Fruit fly (Drosophila melanogaster) whole organism, adult: ENCODE data around the gene CG14104.

Experiments
- CG11617 ChIP-seq: fragments of 200-800 bp; sonication (Bioruptor generic); optimal IDR thresholded peaks from 2 replicates; lab custom pipeline; 2017; ENCODE audit warnings: mild to moderate bottlenecking, missing biosample characterization, missing genetic modification reagents, missing genetic modification characterization
- CG12768 ChIP-seq: fragments of 200-800 bp; sonication (Bioruptor generic); optimal IDR thresholded peaks from 2 replicates; lab custom pipeline; 2017; ENCODE audit warnings: missing biosample characterization, missing genetic modification characterization, mild to moderate bottlenecking, moderate library complexity, missing genetic modification reagents
- CG14711 ChIP-seq: fragments of 200-800 bp; sonication (Bioruptor generic); optimal IDR thresholded peaks from 2 replicates; lab custom pipeline; 2018; ENCODE audit warnings: missing biosample characterization, mild to moderate bottlenecking, missing genetic modification characterization, moderate library complexity
- CG1620 ChIP-seq: fragments of 200-800 bp; sonication (Bioruptor generic); optimal IDR thresholded peaks from 2 replicates; lab custom pipeline; 2016; ENCODE audit warnings: missing biosample characterization, missing genetic modification characterization
- CG33017 ChIP-seq: fragments of 200-800 bp; sonication (Bioruptor generic); optimal IDR thresholded peaks from 2 replicates; lab custom pipeline; 2018; ENCODE audit warnings: missing biosample characterization, mild to moderate bottlenecking, missing genetic modification characterization, moderate library complexity
- CG5204 ChIP-seq: fragments of 200-800 bp; sonication (Bioruptor generic); optimal IDR thresholded peaks from 2 replicates; lab custom pipeline; 2016; ENCODE audit warnings: missing biosample characterization, missing genetic modification characterization
- CG7045 ChIP-seq: fragments of 200-800 bp; sonication (Bioruptor generic); optimal IDR thresholded peaks from 2 replicates; lab custom pipeline; 2017; ENCODE audit warnings: missing biosample characterization, mild to moderate bottlenecking, missing genetic modification characterization
- CG7101 ChIP-seq: fragments of 200-800 bp; sonication (Bioruptor generic); optimal IDR thresholded peaks from 2 replicates; lab custom pipeline; 2018; ENCODE audit warnings: missing biosample characterization, mild to moderate bottlenecking, missing genetic modification characterization, moderate library complexity
- Clk ChIP-seq: fragments of 200-800 bp; sonication (Bioruptor generic); optimal IDR thresholded peaks from 2 replicates; lab custom pipeline; 2017; ENCODE audit warnings: missing biosample characterization, missing genetic modification characterization
- Crg-1 ChIP-seq: fragments of 200-800 bp; sonication (Bioruptor generic); optimal IDR thresholded peaks from 2 replicates; lab custom pipeline; 2016; ENCODE audit warnings: missing biosample characterization, missing genetic modification characterization
- Hr96 ChIP-seq: fragments of 200-800 bp; sonication (Bioruptor generic); optimal IDR thresholded peaks from 2 replicates; lab custom pipeline; 2016; ENCODE audit warnings: missing biosample characterization, missing genetic modification characterization
- Mnt ChIP-seq: fragments of 200-800 bp; sonication (Bioruptor generic); optimal IDR thresholded peaks from 2 replicates; lab custom pipeline; 2016; ENCODE audit warnings: missing biosample characterization, mild to moderate bottlenecking, missing genetic modification characterization
- bab1 ChIP-seq: fragments of 200-800 bp; sonication (Bioruptor generic); optimal IDR thresholded peaks from 3 replicates; lab custom pipeline; 2019; ENCODE audit warnings: missing biosample characterization, mild to moderate bottlenecking, missing genetic modification characterization, moderate library complexity
- cic ChIP-seq: fragments of 200-800 bp; sonication (Bioruptor generic); optimal IDR thresholded peaks from 2 replicates; lab custom pipeline; 2017; ENCODE audit warnings: missing biosample characterization, mild to moderate bottlenecking, missing genetic modification characterization, moderate library complexity
- cnc ChIP-seq, 2 experiments: fragments of >200 bp; optimal IDR thresholded peaks; 2 replicates each; lab custom pipeline; 2017
- kay ChIP-seq: fragments of 200-800 bp; sonication (Bioruptor generic); peaks from one replicate; lab custom pipeline; 2016; ENCODE audit warnings: missing biosample characterization, missing genetic modification characterization, borderline replicate concordance
- ovo ChIP-seq: fragments of 200-800 bp; sonication (Bioruptor generic); optimal IDR thresholded peaks from 2 replicates; lab custom pipeline; 2016; ENCODE audit warnings: missing biosample characterization, missing genetic modification characterization
- pad ChIP-seq: fragments of 200-800 bp; sonication (Bioruptor generic); optimal IDR thresholded peaks from 3 replicates; lab custom pipeline; 2017; ENCODE audit warnings: missing biosample characterization, missing genetic modification characterization, mild to moderate bottlenecking, moderate library complexity, missing genetic modification reagents
- tj ChIP-seq: fragments of 200-800 bp; sonication (Bioruptor generic); optimal IDR thresholded peaks from 3 replicates; lab custom pipeline; 2017; ENCODE audit warnings: missing biosample characterization, mild to moderate bottlenecking, missing genetic modification characterization, moderate library complexity
- toe ChIP-seq: fragments of 200-800 bp; sonication (Bioruptor generic); optimal IDR thresholded peaks from 2 replicates; lab custom pipeline; 2016; ENCODE audit warnings: missing biosample characterization, missing genetic modification characterization

Gene CG14104

DNA sequence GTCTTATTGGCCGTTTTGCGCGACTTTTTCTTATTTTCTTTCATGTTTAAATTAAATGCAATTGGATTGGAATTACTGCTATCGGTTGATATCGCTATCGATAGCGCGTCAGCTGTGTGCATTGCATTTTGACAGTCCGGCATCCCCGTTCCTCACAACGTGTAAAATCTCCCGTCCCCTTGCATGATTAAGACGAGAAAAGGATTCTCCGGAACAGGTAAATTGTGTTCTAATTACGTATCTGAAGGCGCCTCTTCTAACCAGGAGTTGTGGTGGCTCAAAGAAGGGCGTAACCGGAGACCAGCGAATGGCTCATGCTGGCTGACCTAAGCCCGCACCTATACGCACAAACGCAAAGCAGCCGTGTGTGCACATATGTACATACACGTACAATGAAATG lies at the start of gene CG14104, which contains the start of gene Kap-alpha1:
Gene CG14104 (minus strand): TSS at position 97 of the 400 bp plus-strand sequence.
Gene Kap-alpha1 (plus strand): TSS at position 130 of the 400 bp plus-strand sequence.
- TF ChIP-seq CG7045: no peak
- no peak for TF ChIP-seq Hr96 (GFP tag; lab: Kevin White, UChicago)
- TF ChIP-seq kay (GFP tag; lab: Kevin White, UChicago): no peak
- TF ChIP-seq CG11617 (GFP tag; lab: Kevin White, UChicago): peak; percentile 7
- no peak for TF ChIP-seq ovo (GFP tag; lab: Kevin White, UChicago)
- TF ChIP-seq bab1 (GFP tag; lab: Kevin White, UChicago): peak; percentile 9
- TF ChIP-seq Clk: no peak
- peak; percentile 42 for TF ChIP-seq tj
- peak; percentile 76 for TF ChIP-seq Mnt (GFP tag; lab: Kevin White, UChicago)
- TF ChIP-seq Crg-1 (GFP tag; lab: Kevin White, UChicago): peak; percentile 26
- no peak for TF ChIP-seq toe (GFP tag; lab: Kevin White, UChicago)
- peak; percentile 8 for TF ChIP-seq cic (GFP tag; lab: Kevin White, UChicago)

DNA sequence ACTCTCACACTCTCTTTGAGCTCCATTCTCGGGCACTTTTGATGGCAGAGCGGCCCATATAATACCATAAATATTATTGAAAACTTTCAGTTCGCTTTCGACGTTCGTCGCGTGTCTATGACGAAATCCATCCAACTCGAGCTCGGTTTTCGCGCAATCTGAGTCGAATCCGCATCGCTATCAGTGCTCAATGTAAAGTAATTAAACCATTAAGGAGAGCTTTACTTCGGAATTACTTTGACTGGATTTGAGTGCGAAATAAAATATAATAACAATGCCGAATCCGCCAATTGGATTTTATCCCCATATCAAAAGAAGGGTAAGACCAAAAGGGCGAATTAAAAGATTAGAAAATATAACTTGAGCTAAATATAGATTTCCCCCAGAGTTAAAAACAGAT lies 41.1 kb upstream of the CG14104 start:
- TF ChIP-seq kay (GFP tag; lab: Kevin White, UChicago) (peak; percentile 76), CG14711 (tag; lab: Kevin White, UChicago) (no peak)

DNA sequence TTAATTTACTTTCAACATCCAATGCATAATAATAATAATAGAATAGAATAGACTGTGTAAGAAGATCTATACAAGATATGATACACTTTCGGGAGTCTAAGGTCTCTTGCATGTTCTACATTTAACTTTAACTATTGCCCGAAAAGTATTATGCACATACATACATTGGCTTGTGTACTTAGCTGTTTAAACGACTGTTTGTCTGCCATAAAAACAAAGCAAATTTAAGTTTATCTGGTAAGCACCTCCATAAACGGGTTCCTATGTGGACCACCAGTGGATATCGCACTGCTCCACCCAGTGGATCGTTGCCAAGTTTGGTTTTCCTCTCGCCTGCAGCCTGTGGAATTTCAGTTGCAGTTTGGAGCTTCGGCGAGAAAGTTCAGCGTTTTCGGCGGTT lies 40.0 kb upstream of the CG14104 start:
- TF ChIP-seq Hr96 (GFP tag; lab: Kevin White, UChicago): no peak
- TF ChIP-seq cic (GFP tag; lab: Kevin White, UChicago): no peak
- TF ChIP-seq CG33017: no peak
- TF ChIP-seq CG14711 (tag; lab: Kevin White, UChicago): no peak
- TF ChIP-seq cnc (optimal IDR thresholded peaks at IDR 0.05; lab: Kevin White, UChicago): no peak
- no peak for TF ChIP-seq pad
- TF ChIP-seq kay (GFP tag; lab: Kevin White, UChicago): no peak
- no peak for TF ChIP-seq CG7101
- TF ChIP-seq Clk: no peak
- TF ChIP-seq tj: no peak
- no peak for TF ChIP-seq Crg-1 (GFP tag; lab: Kevin White, UChicago)
- TF ChIP-seq CG12768 (GFP tag; lab: Kevin White, UChicago): no peak
- TF ChIP-seq CG1620 (GFP tag; lab: Kevin White, UChicago): no peak
- TF ChIP-seq ovo (GFP tag; lab: Kevin White, UChicago): no peak
- TF ChIP-seq CG11617 (GFP tag; lab: Kevin White, UChicago): no peak
- no peak for TF ChIP-seq Mnt (GFP tag; lab: Kevin White, UChicago)

DNA sequence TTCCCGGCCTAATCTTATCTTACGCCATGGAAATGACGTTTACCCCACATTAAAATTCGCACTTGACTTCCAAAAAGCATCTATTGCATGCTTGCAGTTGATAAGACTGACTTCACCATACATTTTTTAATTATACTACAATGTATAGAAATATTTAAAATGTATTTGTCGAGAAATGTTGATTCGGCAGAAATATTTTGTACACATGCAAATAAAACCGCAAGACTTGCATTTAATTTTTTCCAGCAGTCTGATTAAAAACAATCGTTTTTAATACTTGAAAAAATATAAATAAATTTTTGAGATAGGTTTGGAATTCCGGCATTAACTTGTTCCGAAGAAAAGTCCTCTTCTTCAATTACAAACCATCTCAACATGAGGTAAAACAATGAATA lies 38.9 kb upstream of the CG14104 start:
- TF ChIP-seq CG7045 (no peak), Clk (no peak), tj (peak; percentile 94), CG33017 (no peak), CG11617 (GFP tag; lab: Kevin White, UChicago) (no peak), Hr96 (GFP tag; lab: Kevin White, UChicago) (no peak), Crg-1 (GFP tag; lab: Kevin White, UChicago) (no peak), CG1620 (GFP tag; lab: Kevin White, UChicago) (no peak)

DNA sequence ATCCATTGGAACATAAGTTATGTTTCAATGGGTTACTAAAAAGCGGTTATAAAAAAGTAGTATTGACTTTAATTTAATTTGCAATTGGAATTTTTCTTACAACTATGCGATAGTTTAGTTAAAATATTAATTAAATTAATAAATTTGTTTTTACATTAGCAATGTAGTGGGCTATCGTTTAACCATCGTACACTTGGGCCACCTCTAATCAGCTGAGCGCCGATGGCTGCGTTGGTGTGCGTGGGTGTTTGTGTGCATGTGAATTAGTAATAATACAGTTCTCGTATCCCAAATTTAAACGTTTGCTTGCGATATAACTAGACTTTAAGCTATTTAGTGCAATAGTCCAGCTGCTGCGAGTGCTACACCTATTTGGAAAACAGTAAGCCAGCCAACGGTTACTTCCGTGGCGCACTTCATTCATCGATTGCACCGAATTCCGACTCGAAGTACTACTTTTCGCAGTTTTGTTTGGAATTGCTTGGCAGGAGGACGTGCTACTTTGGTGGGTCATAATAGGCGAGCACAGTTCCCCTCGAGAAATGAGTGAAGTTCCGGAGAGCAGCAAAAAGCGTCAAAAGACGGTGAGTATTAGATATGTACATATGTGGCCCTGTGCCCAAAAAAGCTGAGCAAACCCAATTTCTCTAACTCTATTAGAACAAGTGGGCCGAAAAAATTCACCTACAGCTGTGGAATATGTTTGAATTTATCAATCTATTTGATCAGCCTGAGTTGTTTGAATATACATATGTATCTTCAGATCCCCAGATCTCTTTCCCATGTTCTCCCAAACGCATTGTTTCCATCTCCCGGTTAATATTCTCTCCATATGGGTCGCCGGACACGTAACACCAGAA lies 38.3 kb upstream of the CG14104 start, which contains the start of gene Papss:
Gene Papss (plus strand): TSS at position 247 of the 860 bp plus-strand sequence.
- TF ChIP-seq Crg-1 (GFP tag; lab: Kevin White, UChicago): no peak
- TF ChIP-seq CG11617 (GFP tag; lab: Kevin White, UChicago): peak; percentile 26
- no peak for TF ChIP-seq tj
- peak; percentile 37 for TF ChIP-seq CG14711 (tag; lab: Kevin White, UChicago)
- TF ChIP-seq CG5204: no peak
- TF ChIP-seq CG1620 (GFP tag; lab: Kevin White, UChicago): no peak
- peak; percentile 19 for TF ChIP-seq CG33017
- TF ChIP-seq ovo (GFP tag; lab: Kevin White, UChicago): no peak
- no peak for TF ChIP-seq CG12768 (GFP tag; lab: Kevin White, UChicago)
- no peak for TF ChIP-seq Hr96 (GFP tag; lab: Kevin White, UChicago)
- no peak for TF ChIP-seq pad
- peak; percentile 66 for TF ChIP-seq bab1 (GFP tag; lab: Kevin White, UChicago)
- TF ChIP-seq CG7045: no peak
- no peak for TF ChIP-seq toe (GFP tag; lab: Kevin White, UChicago)
- TF ChIP-seq cnc (optimal IDR thresholded peaks at IDR 0.05; lab: Kevin White, UChicago): no peak
- TF ChIP-seq Clk: no peak
- TF ChIP-seq Mnt (GFP tag; lab: Kevin White, UChicago): peak; percentile 53
- TF ChIP-seq kay (GFP tag; lab: Kevin White, UChicago): no peak
- peak; percentile 32 for TF ChIP-seq CG7101
- no peak for TF ChIP-seq cic (GFP tag; lab: Kevin White, UChicago)

DNA sequence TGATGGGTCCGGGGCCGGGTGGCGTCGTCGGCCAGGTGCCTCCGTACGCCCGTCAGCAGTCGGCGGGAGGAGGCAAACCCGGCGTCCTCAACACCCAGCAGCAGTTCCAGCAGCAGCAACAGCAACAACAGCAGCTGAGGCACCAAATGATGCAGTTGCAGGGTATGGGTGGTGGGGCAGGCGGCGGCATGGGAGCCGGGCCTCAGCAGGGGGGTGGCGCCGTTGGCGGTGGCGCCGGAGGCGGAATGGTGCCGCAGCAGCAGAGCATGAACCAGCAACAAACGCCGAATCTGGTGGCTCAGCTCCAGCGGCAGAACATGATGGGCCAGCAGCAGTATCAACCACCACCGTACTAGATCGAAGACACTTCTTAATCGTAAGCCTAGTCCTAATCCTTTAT lies 37.5 kb upstream of the CG14104 start:
- TF ChIP-seq CG7045: no peak
- no peak for TF ChIP-seq CG7101
- TF ChIP-seq CG1620 (GFP tag; lab: Kevin White, UChicago): no peak
- no peak for TF ChIP-seq CG14711 (tag; lab: Kevin White, UChicago)
- no peak for TF ChIP-seq ovo (GFP tag; lab: Kevin White, UChicago)
- no peak for TF ChIP-seq cnc (optimal IDR thresholded peaks at IDR 0.05; lab: Kevin White, UChicago)
